Worm (Caenorhabditis elegans) whole organism, L4/young adult: ENCODE results near the gene cept-2.

ENCODE experiments used
- W03F9.2 ChIP-seq: fragments of 150-350 bp; optimal IDR thresholded peaks from 2 replicates; lab custom pipeline; 2014; ENCODE audit warnings: missing biosample characterization, missing genetic modification characterization
- dao-5 ChIP-seq: sonication (generic microtip); optimal IDR thresholded peaks from 2 replicates; lab custom pipeline; 2016; ENCODE audit warnings: missing genotype, missing genetic modification characterization, moderate library complexity, missing compliant biosample characterization
- him-1 ChIP-seq: sonication (generic microtip); optimal IDR thresholded peaks from 2 replicates; lab custom pipeline; 2016; ENCODE audit warnings: missing genotype, missing genetic modification reagents, missing genetic modification characterization, missing compliant biosample characterization

DNA sequence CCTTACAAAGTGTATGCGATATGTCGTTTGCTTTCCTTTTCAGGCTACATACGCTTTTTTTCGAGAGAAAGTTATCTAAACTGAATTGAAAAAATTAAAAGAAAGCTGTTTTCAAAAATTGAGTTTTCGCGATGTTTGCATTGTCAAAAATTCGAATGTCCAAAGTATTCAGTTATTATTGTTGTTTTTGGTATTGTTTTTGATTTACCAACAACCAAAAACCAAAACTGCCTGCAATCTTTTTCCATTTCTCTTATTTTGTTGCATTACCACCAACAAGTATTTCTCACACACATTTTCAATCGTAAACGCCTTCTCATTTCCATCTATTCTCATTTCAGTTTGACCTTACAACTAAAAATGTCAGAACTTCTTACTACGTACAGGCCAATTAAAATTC lies 18.8 kb upstream of the cept-2 start, which contains the start of gene pepm-1:
- TF ChIP-seq dao-5 (tag; lab: Kevin White, UChicago) (no peak), him-1 (no peak), W03F9.2 (tag; lab: Kevin White, UChicago) (no peak)
